Worm (Caenorhabditis elegans) whole organism, L4/young adult: ENCODE data around the gene Y55F3BR.2.

Experiments
- W03F9.2 ChIP-seq: fragments of 150-350 bp; optimal IDR thresholded peaks from 2 replicates; lab custom pipeline; 2014; ENCODE audit warnings: missing biosample characterization, missing genetic modification characterization
- dao-5 ChIP-seq: sonication (generic microtip); optimal IDR thresholded peaks from 2 replicates; lab custom pipeline; 2016; ENCODE audit warnings: missing genotype, missing genetic modification characterization, moderate library complexity, missing compliant biosample characterization
- him-1 ChIP-seq: sonication (generic microtip); optimal IDR thresholded peaks from 2 replicates; lab custom pipeline; 2016; ENCODE audit warnings: missing genotype, missing genetic modification reagents, missing genetic modification characterization, missing compliant biosample characterization

ce11 chrIV:829107-829506, 29.6 kb upstream of the Y55F3BR.2 start:
- TF ChIP-seq dao-5 (no peak), him-1 (tag; lab: Kevin White, UChicago) (no peak), W03F9.2 (no peak)
